Fruit fly (Drosophila melanogaster) whole organism, prepupa: Measurements from ENCODE around the gene Snoo.

ENCODE experiments used
- CG3919 ChIP-seq: fragments of 200-800 bp; sonication (Bioruptor generic); optimal IDR thresholded peaks from 3 replicates; lab custom pipeline; 2016; ENCODE audit warnings: missing biosample characterization, missing genetic modification characterization
- CG8319 ChIP-seq: fragments of 200-800 bp; sonication (Bioruptor generic); optimal IDR thresholded peaks from 3 replicates; lab custom pipeline; 2016; ENCODE audit warnings: missing biosample characterization, missing genetic modification characterization
- OdsH ChIP-seq: fragments of 200-800 bp; sonication (Bioruptor generic); optimal IDR thresholded peaks from 3 replicates; lab custom pipeline; 2016; ENCODE audit warnings: missing biosample characterization, missing genetic modification characterization
- fd85E ChIP-seq: fragments of 200-800 bp; sonication (Bioruptor generic); optimal IDR thresholded peaks from 3 replicates; lab custom pipeline; 2016; ENCODE audit warnings: missing biosample characterization, missing genetic modification characterization
- vri ChIP-seq: fragments of 200-800 bp; sonication (Bioruptor generic); optimal IDR thresholded peaks from 3 replicates; lab custom pipeline; 2016; ENCODE audit warnings: missing biosample characterization, mild to moderate bottlenecking, missing genetic modification characterization

DNA sequence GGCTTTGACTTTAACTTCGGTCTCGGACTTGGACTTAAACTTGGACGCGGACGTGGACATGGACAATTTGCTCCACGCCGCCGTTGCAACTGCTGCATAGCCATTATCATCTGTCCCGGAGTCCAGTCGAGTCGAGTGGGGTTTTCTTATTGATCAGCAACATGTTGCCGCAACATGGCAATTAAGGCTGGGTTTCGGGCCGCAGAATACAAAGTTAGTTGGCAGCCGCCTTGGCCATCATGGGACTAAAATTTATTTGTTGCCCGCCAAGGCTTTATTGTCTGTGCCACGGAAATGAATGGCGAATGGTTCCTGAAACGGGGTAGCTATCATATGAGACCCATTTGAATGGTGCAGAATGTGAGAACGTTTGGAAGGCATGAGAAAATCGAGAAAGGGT is 82.2 kb downstream of the Snoo start:
- no peak for TF ChIP-seq vri (GFP tag; lab: Kevin White, UChicago)
- TF ChIP-seq fd85E, result no peak
- no peak for TF ChIP-seq OdsH
- no peak for TF ChIP-seq CG8319 (GFP tag; lab: Kevin White, UChicago)
- no peak for TF ChIP-seq CG3919 (GFP tag; lab: Kevin White, UChicago)
